Worm (Caenorhabditis elegans) whole organism, young adult: ENCODE results near the gene ZK1248.20.

Source experiments
- F10E7.11 ChIP-seq: sonication (generic microtip); optimal IDR thresholded peaks from 2 replicates; lab custom pipeline; 2017; ENCODE audit warnings: mild to moderate bottlenecking, missing genetic modification characterization, moderate library complexity, missing compliant biosample characterization
- F23B12.7 ChIP-seq: sonication (generic microtip); optimal IDR thresholded peaks from 2 replicates; lab custom pipeline; 2017; ENCODE audit warnings: missing genetic modification characterization, mild to moderate bottlenecking, missing compliant biosample characterization, antibody characterized with exemption, moderate library complexity; ENCODE audit not compliant: insufficient read depth
- attf-3 ChIP-seq: fragments of 200-800 bp; sonication (Bioruptor generic); conservative IDR thresholded peaks from 2 replicates; pipeline ENCODE4 v1.3.6; 2022; ENCODE audit warnings: missing genetic modification reagents, missing genetic modification characterization, missing compliant biosample characterization
- bed-1 ChIP-seq: fragments of 200-800 bp; sonication (Bioruptor generic); IDR thresholded peaks from 2 replicates; pipeline ENCODE4 v1.3.6; 2022; ENCODE audit warnings: missing genetic modification reagents, missing genetic modification characterization, missing compliant biosample characterization
- chd-7 ChIP-seq: sonication (generic microtip); optimal IDR thresholded peaks from 2 replicates; lab custom pipeline; 2016; ENCODE audit warnings: mild to moderate bottlenecking, missing genetic modification characterization, moderate library complexity, missing compliant biosample characterization
- egl-44 ChIP-seq: fragments of 200-800 bp; sonication (Bioruptor generic); IDR thresholded peaks from 2 replicates; pipeline ENCODE4 v1.3.6; 2022; ENCODE audit warnings: missing genetic modification reagents, missing genetic modification characterization, missing compliant biosample characterization
- ets-4 ChIP-seq: fragments of 200-800 bp; sonication (Bioruptor generic); optimal IDR thresholded peaks from 2 replicates; lab custom pipeline; 2018; ENCODE audit warnings: mild to moderate bottlenecking, missing genetic modification characterization, missing compliant biosample characterization
- lag-1 ChIP-seq: fragments of 200-800 bp; sonication (Bioruptor generic); IDR thresholded peaks from 2 replicates; pipeline ENCODE4 v1.3.6; 2022; ENCODE audit warnings: missing genetic modification reagents, missing genetic modification characterization, missing compliant biosample characterization
- lin-35 ChIP-seq, 3 experiments: fragments of 150-350 bp in 2 of 3; sonication (generic microtip) in 1 of 3; optimal IDR thresholded peaks; 2 replicates each; lab custom pipeline; 2014 to 2018; ENCODE audit warnings: missing biosample characterization in 3 of 3, missing genetic modification characterization in 3 of 3, missing genetic modification reagents in 3 of 3
- lin-40 ChIP-seq: sonication (generic microtip); optimal IDR thresholded peaks from 2 replicates; lab custom pipeline; 2016; ENCODE audit warnings: missing genetic modification characterization, mild to moderate bottlenecking, missing compliant biosample characterization, missing genotype, missing genetic modification reagents
- lsl-1 ChIP-seq: fragments of 200-800 bp; sonication (Bioruptor generic); optimal IDR thresholded peaks from 2 replicates; lab custom pipeline; 2018; ENCODE audit warnings: mild to moderate bottlenecking, missing genetic modification characterization, moderate library complexity, missing compliant biosample characterization
- nfya-1 ChIP-seq: sonication (generic microtip); optimal IDR thresholded peaks from 2 replicates; lab custom pipeline; 2017; ENCODE audit warnings: antibody characterized with exemption, missing compliant biosample characterization, missing genetic modification characterization, borderline replicate concordance; ENCODE audit not compliant: insufficient read depth
- nhr-27 ChIP-seq: fragments of 200-800 bp; sonication (Bioruptor generic); optimal IDR thresholded peaks from 2 replicates; lab custom pipeline; 2018; ENCODE audit warnings: mild to moderate bottlenecking, missing genetic modification characterization, moderate library complexity, missing compliant biosample characterization
- nhr-80 ChIP-seq: sonication (generic microtip); optimal IDR thresholded peaks from 2 replicates; lab custom pipeline; 2016; ENCODE audit warnings: missing genetic modification characterization, missing compliant biosample characterization
- nhr-90 ChIP-seq: sonication (generic microtip); optimal IDR thresholded peaks from 2 replicates; lab custom pipeline; 2016; ENCODE audit warnings: missing genotype, mild to moderate bottlenecking, missing genetic modification characterization, missing compliant biosample characterization
- tlf-1 ChIP-seq: fragments of 200-800 bp; sonication (Bioruptor generic); optimal IDR thresholded peaks from 2 replicates; lab custom pipeline; 2018; ENCODE audit warnings: mild to moderate bottlenecking, missing genetic modification characterization, missing compliant biosample characterization
- unc-62 ChIP-seq: fragments of 150-350 bp; optimal IDR thresholded peaks from 2 replicates; lab custom pipeline; 2014; ENCODE audit warnings: missing biosample characterization, missing genetic modification reagents, missing genetic modification characterization
- ztf-28 ChIP-seq: fragments of 200-800 bp; sonication (Bioruptor generic); IDR thresholded peaks from 2 replicates; pipeline ENCODE4 v1.3.6; 2022; ENCODE audit warnings: missing genetic modification reagents, missing genetic modification characterization, missing compliant biosample characterization

ZK1248.20 gene

DNA sequence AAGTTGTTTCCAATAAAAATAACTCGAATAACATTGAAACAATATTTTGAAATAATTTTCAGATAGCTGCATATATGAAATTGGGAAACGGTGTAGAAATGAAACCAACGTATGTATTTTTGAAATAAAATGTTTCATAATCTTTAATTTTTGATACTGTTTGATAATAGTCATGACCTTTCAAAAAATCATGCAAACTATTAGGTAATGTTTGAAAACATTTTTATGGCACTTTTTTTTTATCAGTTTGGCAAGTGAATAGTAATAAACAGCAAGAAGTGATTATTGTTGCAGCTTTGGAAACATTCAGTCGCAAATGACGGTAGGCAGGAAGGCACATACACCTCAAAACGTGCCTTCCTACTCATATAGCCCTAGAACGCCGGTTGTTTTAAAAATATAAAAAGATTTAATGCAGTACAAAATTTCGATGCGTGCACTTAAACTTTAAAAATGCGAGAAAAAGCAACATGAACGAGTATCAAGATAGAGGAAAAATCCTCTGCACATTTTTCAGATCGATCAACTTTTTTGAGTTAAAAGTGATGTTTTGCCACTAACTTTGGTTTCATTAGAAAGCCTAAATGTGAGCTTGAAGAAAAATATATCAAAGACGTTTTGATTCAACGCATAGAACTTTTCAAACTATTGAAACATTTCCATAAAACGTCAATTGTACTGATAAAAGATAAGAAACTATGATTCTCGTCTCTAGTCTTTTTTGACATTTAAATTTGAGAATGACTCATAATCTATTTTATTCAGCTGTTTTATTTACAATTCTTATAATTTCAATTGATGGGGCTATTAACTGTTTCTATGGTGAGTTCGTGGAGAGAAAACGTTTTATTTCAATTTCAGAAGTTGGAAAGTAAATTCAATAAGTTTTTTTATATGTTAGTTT is 49.2 kb downstream of the ZK1248.20 start, which contains the start of gene F55C12.19:
Gene F55C12.19, plus strand, starts transcription at position 735 of the 904 bp plus-strand sequence.
- no peak for TF ChIP-seq nhr-90 (tag; lab: Kevin White, UChicago)
- TF ChIP-seq F23B12.7, result no peak
- no peak for TF ChIP-seq attf-3 (GFP tag; lab: Robert Waterston, UW)
- no peak for TF ChIP-seq F10E7.11 (tag; lab: Kevin White, UChicago)
- TF ChIP-seq tlf-1 (GFP tag; lab: Kevin White, UChicago), result no peak
- no peak for TF ChIP-seq lin-35 (GFP tag; optimal IDR thresholded peaks at IDR 0.05; lab: Kevin White, UChicago)
- TF ChIP-seq lag-1 (GFP tag; lab: Robert Waterston, UW), result no peak
- TF ChIP-seq egl-44, result no peak
- no peak for TF ChIP-seq lsl-1 (GFP tag; lab: Kevin White, UChicago)
- TF ChIP-seq ets-4 (GFP tag; lab: Kevin White, UChicago), result no peak
- no peak for TF ChIP-seq ztf-28 (GFP tag; lab: Robert Waterston, UW)
- TF ChIP-seq nfya-1 (tag; lab: Kevin White, UChicago), result no peak
- peak; percentile 19 for TF ChIP-seq nhr-80
- TF ChIP-seq unc-62 (GFP tag; lab: Kevin White, UChicago), result peak; percentile 36
- TF ChIP-seq nhr-27 (tag; lab: Kevin White, UChicago), result no peak
- no peak for TF ChIP-seq bed-1 (GFP tag; lab: Robert Waterston, UW)
- TF ChIP-seq lin-40 (tag; lab: Kevin White, UChicago), result no peak
- TF ChIP-seq chd-7 (tag; lab: Kevin White, UChicago), result no peak
